Worm (Caenorhabditis elegans) whole organism, L1 larva: ENCODE data around the gene epn-1.

Experiments
- F16B12.6 ChIP-seq: fragments of 150-350 bp; optimal IDR thresholded peaks from 2 replicates; lab custom pipeline; 2014; ENCODE audit warnings: missing biosample characterization, missing genetic modification characterization
- Y116A8C.19 ChIP-seq: sonication (generic microtip); optimal IDR thresholded peaks from 2 replicates; lab custom pipeline; 2016; ENCODE audit warnings: missing compliant biosample characterization, missing genetic modification characterization, borderline replicate concordance
- aha-1 ChIP-seq: fragments of 150-350 bp; optimal IDR thresholded peaks from 2 replicates; lab custom pipeline; 2014; ENCODE audit warnings: missing biosample characterization, missing genetic modification characterization
- ama-1 ChIP-seq: fragments of 150-350 bp; optimal IDR thresholded peaks from 2 replicates; lab custom pipeline; 2014
- ceh-8 ChIP-seq: fragments of 200-800 bp; sonication (Bioruptor generic); optimal IDR thresholded peaks from 2 replicates; lab custom pipeline; 2018; ENCODE audit warnings: mild to moderate bottlenecking, missing genetic modification characterization, moderate library complexity, missing compliant biosample characterization
- ces-1 ChIP-seq: fragments of 150-350 bp; optimal IDR thresholded peaks from 2 replicates; lab custom pipeline; 2014; ENCODE audit warnings: missing biosample characterization, missing genetic modification reagents, missing genetic modification characterization
- efl-1 ChIP-seq, 4 experiments: fragments of 150-350 bp; optimal IDR thresholded peaks in 3 of 4; peaks in 1 of 4; 1 replicate in 1 of 4; 2 replicates in 3 of 4; lab custom pipeline; 2014; ENCODE audit warnings: missing biosample characterization in 2 of 4, missing genetic modification characterization in 2 of 4, missing genetic modification reagents in 2 of 4
- elt-2 ChIP-seq: sonication (generic microtip); optimal IDR thresholded peaks from 2 replicates; lab custom pipeline; 2016; ENCODE audit warnings: missing genetic modification characterization, mild to moderate bottlenecking, inconsistent platforms, missing compliant biosample characterization, missing genetic modification reagents
- ets-5 ChIP-seq: fragments of 200-800 bp; sonication (Bioruptor generic); IDR thresholded peaks from 2 replicates; pipeline ENCODE4 v1.3.6; 2022; ENCODE audit warnings: missing genetic modification characterization, missing compliant biosample characterization
- fkh-10 ChIP-seq: sonication (generic microtip); optimal IDR thresholded peaks from 2 replicates; lab custom pipeline; 2017; ENCODE audit warnings: missing biosample characterization, missing genetic modification reagents, missing genetic modification characterization
- fkh-8 ChIP-seq: sonication (generic microtip); optimal IDR thresholded peaks from 2 replicates; lab custom pipeline; 2016; ENCODE audit warnings: mild to moderate bottlenecking, missing genetic modification characterization, missing compliant biosample characterization
- fos-1 ChIP-seq: fragments of 150-350 bp; optimal IDR thresholded peaks from 2 replicates; lab custom pipeline; 2014; ENCODE audit warnings: missing biosample characterization, missing genetic modification characterization
- hlh-17 ChIP-seq: fragments of 200-800 bp; sonication (Bioruptor generic); optimal IDR thresholded peaks from 2 replicates; lab custom pipeline; 2018; ENCODE audit warnings: missing genetic modification characterization, mild to moderate bottlenecking, missing compliant biosample characterization, moderate library complexity, borderline replicate concordance
- hlh-4 ChIP-seq: sonication (generic microtip); optimal IDR thresholded peaks from 2 replicates; lab custom pipeline; 2016; ENCODE audit warnings: mild to moderate bottlenecking, missing genetic modification characterization, missing compliant biosample characterization
- hpl-2 ChIP-seq: fragments of 150-350 bp; optimal IDR thresholded peaks from 2 replicates; lab custom pipeline; 2014; ENCODE audit warnings: missing biosample characterization, missing genetic modification reagents, missing genetic modification characterization
- jun-1 ChIP-seq: fragments of 150-350 bp; optimal IDR thresholded peaks from 2 replicates; lab custom pipeline; 2014; ENCODE audit warnings: missing biosample characterization, missing genetic modification reagents, missing genetic modification characterization
- lin-14 ChIP-seq: fragments of 200-800 bp; sonication (Bioruptor generic); optimal IDR thresholded peaks from 2 replicates; lab custom pipeline; 2018; ENCODE audit warnings: mild to moderate bottlenecking, missing genetic modification characterization, moderate library complexity, missing compliant biosample characterization
- lin-15B ChIP-seq: fragments of 150-350 bp; sonication (generic microtip); optimal IDR thresholded peaks from 3 replicates; lab custom pipeline; 2014; ENCODE audit warnings: missing biosample characterization, missing genetic modification characterization
- lin-35 ChIP-seq, 2 experiments: fragments of 150-350 bp; optimal IDR thresholded peaks; 2 replicates each; lab custom pipeline; 2014; ENCODE audit warnings: missing biosample characterization in 2 of 2, missing genetic modification characterization in 2 of 2, missing genetic modification reagents in 2 of 2
- lir-3 ChIP-seq: sonication (generic microtip); optimal IDR thresholded peaks from 2 replicates; lab custom pipeline; 2016; ENCODE audit warnings: mild to moderate bottlenecking, missing genetic modification characterization, moderate library complexity, missing compliant biosample characterization; ENCODE audit not compliant: poor library complexity
- mab-9 ChIP-seq: fragments of 200-800 bp; sonication (Bioruptor generic); IDR thresholded peaks from 2 replicates; pipeline ENCODE4 v1.3.6; 2022; ENCODE audit warnings: missing genetic modification reagents, missing genetic modification characterization, missing compliant biosample characterization
- mdl-1 ChIP-seq, 2 experiments: fragments of 150-350 bp; optimal IDR thresholded peaks; 2 replicates each; lab custom pipeline; 2014 to 2017; ENCODE audit warnings: missing biosample characterization in 2 of 2, missing genetic modification characterization in 2 of 2, inconsistent platforms in 1 of 2
- mef-2 ChIP-seq: fragments of 150-350 bp; optimal IDR thresholded peaks from 2 replicates; lab custom pipeline; 2014; ENCODE audit warnings: missing biosample characterization, missing genetic modification characterization
- mep-1 ChIP-seq: fragments of 150-350 bp; optimal IDR thresholded peaks from 2 replicates; lab custom pipeline; 2014; ENCODE audit warnings: missing biosample characterization, missing genetic modification characterization
- nhr-19 ChIP-seq: fragments of 200-800 bp; sonication (Bioruptor generic); conservative IDR thresholded peaks from 2 replicates; pipeline ENCODE4 v1.3.6; 2022; ENCODE audit warnings: missing genetic modification characterization, missing compliant biosample characterization
- nhr-28 ChIP-seq: fragments of 150-350 bp; optimal IDR thresholded peaks from 2 replicates; lab custom pipeline; 2014; ENCODE audit warnings: missing biosample characterization, missing genetic modification characterization
- nhr-76 ChIP-seq: sonication (generic microtip); optimal IDR thresholded peaks from 2 replicates; lab custom pipeline; 2017; ENCODE audit warnings: missing biosample characterization, missing genetic modification characterization
- nhr-77 ChIP-seq: fragments of 150-350 bp; optimal IDR thresholded peaks from 2 replicates; lab custom pipeline; 2014; ENCODE audit warnings: missing biosample characterization, missing genetic modification characterization
- nhr-85 ChIP-seq: sonication (generic microtip); peaks from one replicate; lab custom pipeline; 2016; ENCODE audit warnings: missing genetic modification characterization, inconsistent platforms, missing compliant biosample characterization
- pqm-1 ChIP-seq: sonication (generic microtip); optimal IDR thresholded peaks from 3 replicates; lab custom pipeline; 2017; ENCODE audit warnings: missing biosample characterization, missing genetic modification characterization
- rnt-1 ChIP-seq: sonication (generic microtip); optimal IDR thresholded peaks from 2 replicates; lab custom pipeline; 2016; ENCODE audit warnings: mild to moderate bottlenecking, missing genetic modification characterization, moderate library complexity, missing compliant biosample characterization
- skn-1 ChIP-seq: fragments of 150-350 bp; optimal IDR thresholded peaks from 2 replicates; lab custom pipeline; 2014; ENCODE audit warnings: missing biosample characterization, missing genetic modification characterization
- snpc-4 ChIP-seq: fragments of 150-350 bp; optimal IDR thresholded peaks from 2 replicates; lab custom pipeline; 2014; ENCODE audit warnings: missing biosample characterization, missing genetic modification characterization
- sptf-1 ChIP-seq: fragments of 150-350 bp; optimal IDR thresholded peaks from 2 replicates; lab custom pipeline; 2014; ENCODE audit warnings: missing biosample characterization, missing genetic modification characterization
- tbx-2 ChIP-seq: sonication (generic microtip); optimal IDR thresholded peaks from 2 replicates; lab custom pipeline; 2016; ENCODE audit warnings: missing genetic modification characterization, missing compliant biosample characterization
- tlp-1 ChIP-seq: fragments of 150-350 bp; optimal IDR thresholded peaks from 2 replicates; lab custom pipeline; 2014; ENCODE audit warnings: missing biosample characterization, missing genetic modification characterization
- unc-30 ChIP-seq: sonication (generic microtip); optimal IDR thresholded peaks from 2 replicates; lab custom pipeline; 2017; ENCODE audit warnings: missing biosample characterization, missing genetic modification characterization
- unc-98 ChIP-seq: fragments of 200-800 bp; sonication (Bioruptor generic); IDR thresholded peaks from 2 replicates; pipeline ENCODE4 v1.3.6; 2022; ENCODE audit warnings: missing genetic modification characterization, missing compliant biosample characterization
- xbp-1 ChIP-seq: sonication (generic microtip); optimal IDR thresholded peaks from 2 replicates; lab custom pipeline; 2016; ENCODE audit warnings: missing genetic modification characterization, missing compliant biosample characterization
- zag-1 ChIP-seq: fragments of 150-350 bp; optimal IDR thresholded peaks from 2 replicates; lab custom pipeline; 2014; ENCODE audit warnings: missing biosample characterization, missing genetic modification characterization
- ztf-11 ChIP-seq, 2 experiments: sonication (generic microtip); optimal IDR thresholded peaks; 2 replicates each; lab custom pipeline; 2016 to 2017; ENCODE audit warnings: missing genetic modification characterization in 2 of 2, missing biosample characterization in 1 of 2, missing compliant biosample characterization in 1 of 2

The epn-1 gene

ce11 chrX:14853712-14854217 is 35.5 kb upstream of the epn-1 start, which contains the start of the genes C27C12.1 and C27C12.4 (continued):
- TF ChIP-seq ces-1 (GFP tag; lab: Kevin White, UChicago) (no peak), fos-1 (tag; lab: Kevin White, UChicago) (peak; percentile 55), pqm-1 (no peak), lin-35 (GFP tag; optimal IDR thresholded peaks at IDR 0.05; lab: Kevin White, UChicago) (peak; percentile 75 to 88), aha-1 (tag; lab: Kevin White, UChicago) (no peak), mab-9 (GFP tag; lab: Robert Waterston, UW) (peak; percentile 83), lin-14 (peak; percentile 95), jun-1 (peak; percentile 84), mef-2 (peak; percentile 27), fkh-10 (GFP tag; lab: Kevin White, UChicago) (peak; percentile 90), hlh-4 (no peak), lin-15B (tag; lab: Kevin White, UChicago) (peak; percentile 50), rnt-1 (tag; lab: Kevin White, UChicago) (peak; percentile 96), nhr-28 (tag; lab: Kevin White, UChicago) (no peak), hpl-2 (GFP tag; lab: Kevin White, UChicago) (peak; percentile 13), tlp-1 (no peak), nhr-19 (GFP tag; lab: Robert Waterston, UW) (peak; percentile 88), fkh-8 (tag; lab: Kevin White, UChicago) (peak; percentile 90), skn-1 (peak; percentile 73), lir-3 (tag; lab: Kevin White, UChicago) (peak; percentile 93), mdl-1 (tag; optimal IDR thresholded peaks at IDR 0.05; lab: Kevin White, UChicago) (peak in 1 of 2 experiments; percentile 90), ztf-11 (tag; optimal IDR thresholded peaks at IDR 0.05; lab: Kevin White, UChicago) (peak in 1 of 2 experiments; percentile 82), sptf-1 (tag; lab: Kevin White, UChicago) (no peak), ets-5 (GFP tag; lab: Robert Waterston, UW) (no peak), zag-1 (tag; lab: Kevin White, UChicago) (no peak), nhr-76 (no peak), Y116A8C.19 (tag; lab: Kevin White, UChicago) (no peak), nhr-85 (peak; percentile 93), tbx-2 (tag; lab: Kevin White, UChicago) (peak; percentile 94), snpc-4 (tag; lab: Kevin White, UChicago) (peak; percentile 86), ceh-8 (peak; percentile 25), ama-1 (lab: Kevin White, UChicago) (no peak), unc-30 (tag; lab: Kevin White, UChicago) (no peak), hlh-17 (GFP tag; lab: Kevin White, UChicago) (no peak), nhr-77 (tag; lab: Kevin White, UChicago) (peak; percentile 66), xbp-1 (tag; lab: Kevin White, UChicago) (peak; percentile 83), F16B12.6 (tag; lab: Kevin White, UChicago) (peak; percentile 99), mep-1 (peak; percentile 93)

- TF ChIP-seq efl-1 (optimal IDR thresholded peaks at IDR 0.05; lab: Kevin White, UChicago), result no peak
- TF ChIP-seq efl-1 (GFP tag; optimal IDR thresholded peaks at IDR 0.05 in 1 of 2; lab: Kevin White, UChicago), result peak in 1 of 2 experiments; percentile 91
- no peak for TF ChIP-seq elt-2 (tag; lab: Kevin White, UChicago)
Measured at ce11 chrX:14851904-14852303, 33.6 kb upstream of the epn-1 start.

- TF ChIP-seq unc-98, result no peak
- peak; percentile 31 for TF ChIP-seq nhr-85
Measured at ce11 chrX:14849054-14849453, 30.7 kb upstream of the epn-1 start, which contains the start of gene acd-3. acd-3 (plus strand) TSS chrX:14849275.
